Worm (Caenorhabditis elegans): ENCODE measurements around the gene Y71H2B.11.

Gene Y71H2B.11

DNA sequence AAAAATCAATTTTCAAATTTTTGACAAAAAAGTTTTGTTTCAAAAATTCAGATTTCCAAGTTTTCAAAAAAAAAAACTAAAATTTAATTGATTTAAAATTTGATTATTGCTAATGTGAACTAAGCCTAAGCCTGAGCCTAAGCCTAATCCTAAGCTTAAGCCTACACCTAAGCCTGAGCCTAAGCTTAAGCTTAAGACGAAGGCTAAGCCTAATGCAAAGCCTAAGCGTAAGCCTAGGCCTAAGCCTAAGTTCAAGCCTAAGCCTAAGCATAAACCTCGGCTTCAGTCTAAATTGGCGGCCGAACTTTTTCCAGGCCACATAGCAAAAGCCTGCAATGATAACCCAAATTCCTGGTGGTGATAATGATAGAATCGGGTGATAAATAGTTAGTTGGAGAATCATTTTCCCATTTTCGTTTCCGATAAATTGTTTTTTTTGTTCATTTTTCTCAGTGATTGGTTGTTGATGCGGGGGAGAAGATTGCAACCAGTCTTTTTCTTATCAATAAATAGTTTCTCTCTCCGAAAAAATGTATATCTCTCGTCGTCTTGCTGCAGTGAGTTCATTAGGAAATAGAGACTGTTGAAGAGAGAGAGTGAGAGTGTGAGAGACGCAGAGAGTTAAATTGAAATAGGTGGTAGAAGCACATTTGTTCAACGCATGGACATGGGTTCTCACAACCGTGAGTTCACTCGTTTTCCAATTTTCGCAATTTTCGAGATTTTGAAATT, 43.6 kb downstream of the Y71H2B.11 start:
- TF ChIP-seq dao-5 (tag; optimal IDR thresholded peaks at IDR 0.05) (no peak), him-1 (tag; optimal IDR thresholded peaks at IDR 0.05) (no peak), W03F9.2 (tag; optimal IDR thresholded peaks at IDR 0.05) (no peak)

ce11 chrIII:2651519-2651918, 47.7 kb downstream of the Y71H2B.11 start:
- TF ChIP-seq dao-5 (tag; optimal IDR thresholded peaks at IDR 0.05), result no peak
- TF ChIP-seq him-1 (tag; optimal IDR thresholded peaks at IDR 0.05), result no peak
- TF ChIP-seq W03F9.2 (tag; optimal IDR thresholded peaks at IDR 0.05), result no peak

- TF ChIP-seq him-1 (tag; optimal IDR thresholded peaks at IDR 0.05), result no peak
- TF ChIP-seq W03F9.2 (tag; optimal IDR thresholded peaks at IDR 0.05), result no peak
- TF ChIP-seq dao-5 (tag; optimal IDR thresholded peaks at IDR 0.05), result no peak
These were observed 49.2 kb downstream of the Y71H2B.11 start for ce11 chrIII:2652704-2653566.

ce11 chrIII:2656168-2656567, 52.4 kb downstream of the Y71H2B.11 start:
- no peak for TF ChIP-seq dao-5 (tag; optimal IDR thresholded peaks at IDR 0.05)
- TF ChIP-seq him-1 (tag; optimal IDR thresholded peaks at IDR 0.05), result no peak
- TF ChIP-seq W03F9.2 (tag; optimal IDR thresholded peaks at IDR 0.05), result no peak

All from whole organism, L4/young adult.